Fruit fly (Drosophila melanogaster) Kc167 (cell line): ENCODE results near the gene Vav.

Source experiments
- Sin3A ChIP-seq: fragments of >200 bp; optimal IDR thresholded peaks from 2 replicates; lab custom pipeline; 2018; ENCODE audit warnings: missing external identifiers
- h ChIP-seq: fragments of >200 bp; optimal IDR thresholded peaks from 3 replicates; lab custom pipeline; 2018; ENCODE audit warnings: missing external identifiers
- insv ChIP-seq: fragments of >200 bp; optimal IDR thresholded peaks from 3 replicates; lab custom pipeline; 2018; ENCODE audit warnings: missing external identifiers
- psq ChIP-seq: fragments of >200 bp; optimal IDR thresholded peaks from 2 replicates; lab custom pipeline; 2017; ENCODE audit warnings: missing external identifiers
- ttk ChIP-seq: sonication (Bioruptor generic); optimal IDR thresholded peaks from 2 replicates; lab custom pipeline; 2017; ENCODE audit warnings: missing external identifiers

- TF ChIP-seq insv (lab: Kevin White, UChicago) (no peak), ttk (lab: Kevin White, UChicago) (no peak), h (lab: Kevin White, UChicago) (no peak), psq (lab: Kevin White, UChicago) (no peak), Sin3A (lab: Kevin White, UChicago) (no peak)
Measured at dm6 chrX:19220963-19221572, 40.6 kb upstream of the Vav start.
